Worm (Caenorhabditis elegans): ENCODE results near the gene T04A8.8.

T04A8.8 gene

DNA sequence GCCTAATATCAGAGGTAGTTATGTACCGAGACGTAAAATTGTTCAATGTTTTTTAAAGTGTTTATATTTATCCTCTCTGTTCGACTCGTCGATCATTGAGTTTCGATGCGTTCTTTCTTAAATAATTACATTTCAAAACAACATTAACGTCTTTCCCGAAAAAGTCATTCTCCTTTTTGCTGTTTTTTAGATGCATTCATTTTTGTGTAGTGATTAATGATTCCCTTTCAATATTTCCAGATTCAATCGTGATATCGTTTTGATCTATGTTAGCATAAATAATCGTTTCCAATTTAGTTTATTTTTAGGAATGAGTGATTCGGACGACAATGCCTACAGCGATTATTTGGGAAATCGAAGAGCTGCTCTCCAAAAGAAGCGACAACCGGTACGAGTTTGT lies at the start of gene T04A8.8:
TSS of gene T04A8.8 (plus strand) at position 301 of the 400 bp plus-strand sequence.
- TF ChIP-seq ceh-20 (GFP tag; IDR thresholded peaks at IDR 0.05): no peak
- no peak for TF ChIP-seq zfp-3 (GFP tag; conservative IDR thresholded peaks at IDR 0.05)
- TF ChIP-seq spr-3 (GFP tag; optimal IDR thresholded peaks at IDR 0.05): no peak
- TF ChIP-seq T26A8.4 (GFP tag; IDR thresholded peaks at IDR 0.05): no peak
- no peak for TF ChIP-seq ces-1 (GFP tag; optimal IDR thresholded peaks at IDR 0.05)
- TF ChIP-seq set-16 (GFP tag; IDR thresholded peaks at IDR 0.05): no peak
- no peak for TF ChIP-seq egl-43 (GFP tag; IDR thresholded peaks at IDR 0.05)
- TF ChIP-seq Y48G9A.11 (GFP tag; IDR thresholded peaks at IDR 0.05): no peak
- TF ChIP-seq pha-4 (GFP tag; IDR thresholded peaks at IDR 0.05): no peak
- TF ChIP-seq pha-4 (tag; optimal IDR thresholded peaks at IDR 0.05): no peak
- no peak for TF ChIP-seq daf-12 (tag; optimal IDR thresholded peaks at IDR 0.05)
- no peak for TF ChIP-seq ceh-62 (tag; optimal IDR thresholded peaks at IDR 0.05)
- TF ChIP-seq nhr-11 (tag; optimal IDR thresholded peaks at IDR 0.05): no peak
- no peak for TF ChIP-seq ctbp-1 (GFP tag; IDR thresholded peaks at IDR 0.05)
- TF ChIP-seq dve-1 (tag; optimal IDR thresholded peaks at IDR 0.05; ENCODE audit: insufficient read depth): no peak
- TF ChIP-seq nhr-102 (tag; optimal IDR thresholded peaks at IDR 0.05): no peak
- TF ChIP-seq arid-1 (GFP tag; conservative IDR thresholded peaks at IDR 0.05): no peak
- TF ChIP-seq D1046.2 (GFP tag; IDR thresholded peaks at IDR 0.05): no peak
- TF ChIP-seq lin-29 (GFP tag; IDR thresholded peaks at IDR 0.05): no peak

DNA sequence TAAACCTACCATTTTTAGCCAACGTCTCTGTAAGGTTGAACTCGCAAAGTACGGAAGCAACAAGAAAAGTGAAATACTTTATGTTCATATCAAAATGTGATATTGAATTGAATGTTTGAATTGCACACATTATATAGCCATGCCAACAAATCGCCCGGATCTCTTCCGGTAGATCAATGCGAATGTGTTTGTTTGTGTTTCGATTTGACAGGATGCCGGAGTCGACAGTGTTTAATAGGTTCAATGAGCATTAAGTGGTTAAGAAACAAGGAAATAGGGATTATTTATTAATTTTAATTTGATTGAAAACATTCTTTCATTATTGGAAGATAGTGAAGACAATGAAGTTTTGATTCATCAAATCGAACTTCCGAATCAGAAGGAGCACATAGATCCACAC lies 47.5 kb upstream of the T04A8.8 start, which contains the start of gene pqn-29:
TSS of gene pqn-29 (minus strand) at position 101 of the 400 bp plus-strand sequence.
- TF ChIP-seq snpc-1.2 (GFP tag; IDR thresholded peaks at IDR 0.05) (no peak), unc-39 (tag; optimal IDR thresholded peaks at IDR 0.05) (no peak)

DNA sequence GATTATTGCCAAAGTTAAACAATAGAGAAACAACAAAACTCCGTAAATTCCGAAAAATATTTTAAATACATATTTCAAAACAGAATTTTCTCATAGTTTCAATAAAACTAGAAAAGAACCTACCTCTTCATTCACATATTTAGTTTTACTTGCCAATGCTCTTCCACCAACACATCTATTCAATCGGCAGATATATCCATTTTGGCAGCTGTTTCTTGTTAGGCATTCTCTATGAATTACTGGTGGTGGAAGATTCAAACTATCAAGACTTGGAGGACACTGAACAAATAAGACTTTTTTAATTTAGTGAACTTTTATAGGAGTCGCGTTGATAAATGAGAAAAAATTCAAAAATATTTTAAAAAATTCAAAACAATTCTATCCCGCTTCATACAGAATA lies 46.5 kb upstream of the T04A8.8 start:
- TF ChIP-seq daf-12 (tag; optimal IDR thresholded peaks at IDR 0.05): no peak
- no peak for TF ChIP-seq skn-1 (tag; optimal IDR thresholded peaks at IDR 0.05)
- no peak for TF ChIP-seq ceh-20 (GFP tag; IDR thresholded peaks at IDR 0.05)
- no peak for TF ChIP-seq madf-9 (GFP tag; conservative IDR thresholded peaks at IDR 0.05)
- TF ChIP-seq nhr-48 (tag; optimal IDR thresholded peaks at IDR 0.05): no peak
- TF ChIP-seq snpc-4 (tag; optimal IDR thresholded peaks at IDR 0.05): no peak

DNA sequence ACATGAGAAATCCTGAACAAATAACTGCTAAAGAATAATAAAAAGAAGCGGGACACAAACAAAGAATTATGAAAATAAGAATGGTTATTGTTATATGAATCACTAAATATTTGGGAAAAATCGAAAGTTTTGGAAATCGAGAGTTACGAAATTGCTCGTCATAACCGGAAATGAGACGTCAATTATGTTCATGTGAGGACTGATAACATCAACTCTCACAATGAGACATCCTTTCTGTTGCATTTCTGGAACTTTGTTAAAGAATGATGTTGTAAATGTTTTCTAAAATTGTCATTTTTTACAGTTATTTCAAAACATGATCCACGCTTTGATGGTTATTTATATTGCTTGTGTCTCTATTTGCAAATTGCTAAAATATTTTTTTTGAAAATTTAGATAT lies 45.9 kb upstream of the T04A8.8 start, which contains the start of gene T23F11.6:
TSS of gene T23F11.6 (minus strand) at position 45 of the 400 bp plus-strand sequence.
- no peak for TF ChIP-seq dmd-9 (GFP tag; IDR thresholded peaks at IDR 0.05)
- TF ChIP-seq ama-1 (optimal IDR thresholded peaks at IDR 0.05): no peak
- TF ChIP-seq dmd-6 (GFP tag; IDR thresholded peaks at IDR 0.05): peak; percentile 65
- peak; percentile 53 for TF ChIP-seq pqm-1 (tag; optimal IDR thresholded peaks at IDR 0.05)
- no peak for TF ChIP-seq zfp-2 (tag; optimal IDR thresholded peaks at IDR 0.05)
- peak in 1 of 2 experiments; percentile 1 for TF ChIP-seq mdl-1 (tag; optimal IDR thresholded peaks at IDR 0.05)
- TF ChIP-seq hif-1 (tag; optimal IDR thresholded peaks at IDR 0.05): no peak
- no peak for TF ChIP-seq spr-1 (tag; optimal IDR thresholded peaks at IDR 0.05)
- TF ChIP-seq D1046.2 (GFP tag; IDR thresholded peaks at IDR 0.05): no peak
- no peak for TF ChIP-seq zip-2 (tag; optimal IDR thresholded peaks at IDR 0.05)
- no peak for TF ChIP-seq daf-16 (GFP tag; optimal IDR thresholded peaks at IDR 0.05)
- peak; percentile 22 for TF ChIP-seq daf-16 (tag; optimal IDR thresholded peaks at IDR 0.05)
- TF ChIP-seq dve-1 (tag; optimal IDR thresholded peaks at IDR 0.05; ENCODE audit: insufficient read depth): peak; percentile 5
- no peak for TF ChIP-seq Y105C5A.15 (GFP tag; IDR thresholded peaks at IDR 0.05)
- TF ChIP-seq ctbp-1 (GFP tag; IDR thresholded peaks at IDR 0.05): no peak
- 0 out of 2 replicates have a peak, but pooled peaks have one; percentile 49 for TF ChIP-seq lin-1 (GFP tag; IDR thresholded peaks at IDR 0.05)
- TF ChIP-seq nhr-28 (tag; optimal IDR thresholded peaks at IDR 0.05): peak; percentile 15
- TF ChIP-seq ceh-20 (GFP tag; IDR thresholded peaks at IDR 0.05): no peak
